Worm (Caenorhabditis elegans) whole organism, L2 larva: ENCODE data around the gene dpf-4.

Experiments used
- C34F6.9 ChIP-seq: fragments of 150-350 bp; optimal IDR thresholded peaks from 2 replicates; lab custom pipeline; 2014; ENCODE audit warnings: missing biosample characterization, missing genetic modification characterization
- F13H6.1 ChIP-seq: sonication (generic microtip); optimal IDR thresholded peaks from 2 replicates; lab custom pipeline; 2016; ENCODE audit warnings: missing genetic modification characterization, missing compliant biosample characterization
- Y55F3AM.14 ChIP-seq: fragments of 200-800 bp; sonication (Bioruptor generic); optimal IDR thresholded peaks from 2 replicates; lab custom pipeline; 2018; ENCODE audit warnings: mild to moderate bottlenecking, missing genetic modification characterization, missing compliant biosample characterization
- ZK546.5 ChIP-seq: sonication (generic microtip); optimal IDR thresholded peaks from 2 replicates; lab custom pipeline; 2017; ENCODE audit warnings: missing biosample characterization, missing genetic modification characterization
- ama-1 ChIP-seq: fragments of 150-350 bp; optimal IDR thresholded peaks from 2 replicates; lab custom pipeline; 2018; ENCODE audit warnings: inconsistent platforms
- blmp-1 ChIP-seq: sonication (generic microtip); optimal IDR thresholded peaks from 2 replicates; lab custom pipeline; 2017; ENCODE audit warnings: missing genetic modification characterization, mild to moderate bottlenecking, missing compliant biosample characterization, antibody characterized with exemption, moderate library complexity; ENCODE audit not compliant: insufficient read depth
- crh-2 ChIP-seq: sonication (generic microtip); optimal IDR thresholded peaks from 2 replicates; lab custom pipeline; 2017; ENCODE audit warnings: missing biosample characterization, missing genetic modification characterization
- egl-27 ChIP-seq: sonication (generic microtip); optimal IDR thresholded peaks from 3 replicates; lab custom pipeline; 2017; ENCODE audit warnings: missing biosample characterization, missing genetic modification reagents, missing genetic modification characterization
- elt-1 ChIP-seq: fragments of 150-350 bp; optimal IDR thresholded peaks from 2 replicates; lab custom pipeline; 2014; ENCODE audit warnings: missing biosample characterization, missing genetic modification characterization
- elt-3 ChIP-seq: sonication (generic microtip); optimal IDR thresholded peaks from 2 replicates; lab custom pipeline; 2017; ENCODE audit warnings: missing biosample characterization, missing genetic modification characterization
- fos-1 ChIP-seq: fragments of 150-350 bp; optimal IDR thresholded peaks from 2 replicates; lab custom pipeline; 2014; ENCODE audit warnings: missing biosample characterization, missing genetic modification characterization
- gmeb-1 ChIP-seq: fragments of 150-350 bp; optimal IDR thresholded peaks from 2 replicates; lab custom pipeline; 2014; ENCODE audit warnings: missing biosample characterization, missing genetic modification characterization
- lin-11 ChIP-seq: fragments of 150-350 bp; sonication (generic microtip); optimal IDR thresholded peaks from 2 replicates; lab custom pipeline; 2014; ENCODE audit warnings: missing biosample characterization, missing genetic modification characterization, inconsistent platforms, mixed read lengths
- lin-39 ChIP-seq: fragments of 150-350 bp; optimal IDR thresholded peaks from 2 replicates; lab custom pipeline; 2014; ENCODE audit warnings: missing biosample characterization, missing genetic modification reagents, missing genetic modification characterization
- lsy-2 ChIP-seq, 2 experiments: fragments of 150-350 bp in 1 of 2; sonication (generic microtip) in 1 of 2; optimal IDR thresholded peaks; 2 replicates each; lab custom pipeline; 2014 to 2017; ENCODE audit warnings: missing biosample characterization in 2 of 2, missing genetic modification characterization in 2 of 2
- mbf-1 ChIP-seq: sonication (generic microtip); optimal IDR thresholded peaks from 2 replicates; lab custom pipeline; 2017; ENCODE audit warnings: missing biosample characterization, missing genetic modification characterization
- mdl-1 ChIP-seq, 2 experiments: fragments of 150-350 bp in 1 of 2; sonication (generic microtip) in 1 of 2; optimal IDR thresholded peaks; 2 replicates each; lab custom pipeline; 2017; ENCODE audit warnings: missing biosample characterization in 2 of 2, missing genetic modification characterization in 2 of 2
- nhr-10 ChIP-seq: sonication (generic microtip); optimal IDR thresholded peaks from 2 replicates; lab custom pipeline; 2017; ENCODE audit warnings: missing biosample characterization, missing genetic modification characterization
- nhr-12 ChIP-seq: fragments of 150-350 bp; optimal IDR thresholded peaks from 2 replicates; lab custom pipeline; 2014; ENCODE audit warnings: missing biosample characterization, missing genetic modification characterization
- nhr-129 ChIP-seq: fragments of 150-350 bp; optimal IDR thresholded peaks from 2 replicates; lab custom pipeline; 2014; ENCODE audit warnings: missing biosample characterization, missing genetic modification characterization
- nhr-21 ChIP-seq: fragments of 150-350 bp; optimal IDR thresholded peaks from 2 replicates; lab custom pipeline; 2014; ENCODE audit warnings: missing biosample characterization, missing genetic modification characterization
- nhr-237 ChIP-seq: fragments of 150-350 bp; optimal IDR thresholded peaks from 2 replicates; lab custom pipeline; 2014; ENCODE audit warnings: missing biosample characterization, missing genetic modification characterization
- nhr-25 ChIP-seq: fragments of 150-350 bp; sonication (generic microtip); optimal IDR thresholded peaks from 3 replicates; lab custom pipeline; 2014; ENCODE audit warnings: missing biosample characterization, missing genetic modification characterization
- nhr-77 ChIP-seq: fragments of 150-350 bp; optimal IDR thresholded peaks from 2 replicates; lab custom pipeline; 2014; ENCODE audit warnings: missing biosample characterization, missing genetic modification characterization
- skn-1 ChIP-seq: sonication (generic microtip); optimal IDR thresholded peaks from 2 replicates; lab custom pipeline; 2017; ENCODE audit warnings: missing biosample characterization, missing genetic modification characterization
- sma-3 ChIP-seq: sonication (generic microtip); optimal IDR thresholded peaks from 2 replicates; lab custom pipeline; 2016; ENCODE audit warnings: missing genetic modification reagents, missing genetic modification characterization, missing compliant biosample characterization
- snpc-4 ChIP-seq: fragments of 150-350 bp; optimal IDR thresholded peaks from 2 replicates; lab custom pipeline; 2014; ENCODE audit warnings: missing biosample characterization, missing genetic modification characterization
- unc-55 ChIP-seq: fragments of 150-350 bp; sonication (generic microtip); optimal IDR thresholded peaks from 3 replicates; lab custom pipeline; 2014; ENCODE audit warnings: missing biosample characterization, missing genetic modification reagents, missing genetic modification characterization
- unc-62 ChIP-seq: fragments of 150-350 bp; optimal IDR thresholded peaks from 2 replicates; lab custom pipeline; 2014; ENCODE audit warnings: missing biosample characterization, missing genetic modification reagents, missing genetic modification characterization
- zag-1 ChIP-seq: fragments of 150-350 bp; optimal IDR thresholded peaks from 2 replicates; lab custom pipeline; 2014; ENCODE audit warnings: missing biosample characterization, missing genetic modification characterization
- ztf-1 ChIP-seq: fragments of 200-800 bp; sonication (Bioruptor generic); conservative IDR thresholded peaks from 2 replicates; pipeline ENCODE4 v1.3.6; 2022; ENCODE audit warnings: missing genetic modification characterization, missing compliant biosample characterization
- ztf-11 ChIP-seq: sonication (generic microtip); optimal IDR thresholded peaks from 2 replicates; lab custom pipeline; 2017; ENCODE audit warnings: missing biosample characterization, missing genetic modification characterization

Gene dpf-4

DNA sequence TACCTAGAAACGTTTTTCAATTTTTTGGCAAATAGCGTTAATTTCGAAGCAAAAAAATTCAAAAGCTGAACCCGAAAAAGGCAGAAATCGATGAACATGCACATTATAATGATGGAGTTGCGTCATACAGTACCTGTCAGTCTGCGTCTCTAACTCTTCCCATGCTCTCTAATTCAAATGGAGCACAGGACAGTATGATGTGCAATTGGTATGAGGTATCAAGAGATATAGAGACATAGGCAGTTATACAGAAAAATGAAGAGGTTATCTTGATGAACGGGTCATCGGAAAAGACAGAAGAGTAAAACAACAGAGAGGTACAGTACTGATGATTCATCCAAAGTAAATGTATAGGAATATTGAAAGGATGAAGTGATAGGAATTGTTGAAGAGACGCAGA is 41.6 kb downstream of the dpf-4 start:
- TF ChIP-seq fos-1 (tag; lab: Kevin White, UChicago) (peak; percentile 69), sma-3 (GFP tag; lab: Kevin White, UChicago) (no peak), nhr-129 (tag; lab: Kevin White, UChicago) (peak; percentile 77)

DNA sequence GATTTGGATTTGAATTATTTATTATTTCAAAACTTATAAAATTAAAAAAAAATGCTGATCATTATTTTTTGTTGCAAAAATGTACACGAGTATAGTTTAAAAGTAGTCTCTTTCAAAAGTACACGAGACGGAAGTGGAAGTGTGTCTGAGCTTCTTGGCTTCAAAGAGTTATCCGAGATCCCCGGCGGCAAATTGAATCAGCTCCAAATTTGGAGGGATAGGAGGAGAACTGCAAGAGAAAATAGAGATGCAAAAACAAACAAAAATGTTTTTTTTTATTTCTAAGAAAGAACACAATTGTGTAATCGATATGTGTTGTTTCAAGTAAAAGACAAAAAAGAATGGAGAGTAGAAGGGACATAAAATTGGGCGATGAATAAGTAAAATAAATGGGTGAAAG is 43.5 kb downstream of the dpf-4 start:
- TF ChIP-seq nhr-129 (tag; lab: Kevin White, UChicago), result no peak
- no peak for TF ChIP-seq C34F6.9 (tag; lab: Kevin White, UChicago)
- TF ChIP-seq nhr-237 (tag; lab: Kevin White, UChicago), result no peak
- no peak for TF ChIP-seq Y55F3AM.14 (GFP tag; lab: Kevin White, UChicago)
- no peak for TF ChIP-seq sma-3 (GFP tag; lab: Kevin White, UChicago)
- TF ChIP-seq nhr-12 (tag; lab: Kevin White, UChicago), result no peak
- TF ChIP-seq nhr-25, result no peak
- TF ChIP-seq egl-27 (tag; lab: Kevin White, UChicago), result no peak
- TF ChIP-seq lin-39 (tag; lab: Kevin White, UChicago), result no peak
- TF ChIP-seq fos-1 (tag; lab: Kevin White, UChicago), result no peak
- no peak for TF ChIP-seq nhr-21 (tag; lab: Kevin White, UChicago)
- no peak for TF ChIP-seq elt-3 (tag; lab: Kevin White, UChicago)
- no peak for TF ChIP-seq ztf-1 (GFP tag; lab: Robert Waterston, UW)
- no peak for TF ChIP-seq skn-1
- TF ChIP-seq ztf-11 (tag; lab: Kevin White, UChicago), result no peak

DNA sequence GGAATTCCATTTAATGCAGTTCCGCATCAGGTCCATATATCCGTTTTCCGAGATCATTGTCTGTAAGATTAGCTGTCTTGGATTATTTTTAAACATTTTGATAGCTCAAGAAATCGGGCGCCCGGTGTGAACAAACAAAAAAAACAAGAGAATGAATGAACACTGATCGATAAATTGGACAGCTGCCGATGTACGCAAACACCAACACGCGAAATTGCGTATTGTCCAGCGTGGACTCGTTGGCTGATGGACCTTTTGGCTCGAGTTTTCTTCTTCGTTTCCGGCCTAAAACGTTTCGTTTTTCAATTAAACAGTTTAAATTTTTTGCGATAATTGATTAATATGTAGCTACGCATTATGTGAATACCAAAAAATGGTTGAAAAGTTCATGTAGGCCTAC is 47.0 kb downstream of the dpf-4 start, which contains the start of gene dpff-1:
Gene dpff-1 (minus strand): TSS at position 288 of the 400 bp plus-strand sequence.
- TF ChIP-seq crh-2 (tag; lab: Kevin White, UChicago) (peak; percentile 3), unc-62 (GFP tag; lab: Kevin White, UChicago) (no peak), fos-1 (tag; lab: Kevin White, UChicago) (no peak), ztf-11 (tag; lab: Kevin White, UChicago) (no peak), unc-55 (GFP tag; lab: Kevin White, UChicago) (peak; percentile 39), gmeb-1 (tag; lab: Kevin White, UChicago) (peak; percentile 5), lsy-2 (tag; optimal IDR thresholded peaks at IDR 0.05; lab: Kevin White, UChicago) (peak in 1 of 2 experiments; percentile 44), F13H6.1 (tag; lab: Kevin White, UChicago) (peak; percentile 34), ama-1 (lab: Kevin White, UChicago) (peak; percentile 21), ZK546.5 (tag; lab: Kevin White, UChicago) (no peak), blmp-1 (no peak), C34F6.9 (tag; lab: Kevin White, UChicago) (peak; percentile 37), nhr-129 (tag; lab: Kevin White, UChicago) (peak; percentile 39), nhr-77 (no peak)

DNA sequence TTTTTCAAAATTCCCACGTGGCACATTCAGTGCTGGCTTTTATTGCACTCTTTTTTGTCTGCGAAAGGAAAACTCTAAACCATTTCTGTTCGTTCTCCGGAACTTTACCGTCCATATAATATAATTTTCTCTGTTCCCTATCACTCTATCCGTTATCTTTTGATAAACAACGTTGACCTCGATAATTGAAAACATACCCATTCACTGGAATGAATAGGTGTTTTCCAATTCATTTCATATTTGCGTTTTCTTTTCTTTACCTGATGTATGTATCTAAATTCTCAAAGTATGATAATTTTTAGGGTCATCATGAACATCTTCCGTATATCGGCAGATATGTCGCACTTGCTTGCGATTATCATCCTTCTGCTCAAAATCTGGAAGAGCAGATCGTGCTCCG is 47.6 kb downstream of the dpf-4 start, which contains the start of gene erd-2.2:
Gene erd-2.2 (plus strand): TSS at position 301 of the 400 bp plus-strand sequence.
- TF ChIP-seq elt-1 (tag; lab: Kevin White, UChicago), result no peak
- no peak for TF ChIP-seq nhr-237 (tag; lab: Kevin White, UChicago)
- TF ChIP-seq nhr-129 (tag; lab: Kevin White, UChicago), result no peak
- TF ChIP-seq fos-1 (tag; lab: Kevin White, UChicago), result no peak
- TF ChIP-seq mbf-1 (tag; lab: Kevin White, UChicago), result no peak
- TF ChIP-seq unc-55 (GFP tag; lab: Kevin White, UChicago), result no peak
- TF ChIP-seq Y55F3AM.14 (GFP tag; lab: Kevin White, UChicago), result no peak
- TF ChIP-seq F13H6.1 (tag; lab: Kevin White, UChicago), result no peak
- no peak for TF ChIP-seq ztf-11 (tag; lab: Kevin White, UChicago)
- no peak for TF ChIP-seq zag-1 (tag; lab: Kevin White, UChicago)

DNA sequence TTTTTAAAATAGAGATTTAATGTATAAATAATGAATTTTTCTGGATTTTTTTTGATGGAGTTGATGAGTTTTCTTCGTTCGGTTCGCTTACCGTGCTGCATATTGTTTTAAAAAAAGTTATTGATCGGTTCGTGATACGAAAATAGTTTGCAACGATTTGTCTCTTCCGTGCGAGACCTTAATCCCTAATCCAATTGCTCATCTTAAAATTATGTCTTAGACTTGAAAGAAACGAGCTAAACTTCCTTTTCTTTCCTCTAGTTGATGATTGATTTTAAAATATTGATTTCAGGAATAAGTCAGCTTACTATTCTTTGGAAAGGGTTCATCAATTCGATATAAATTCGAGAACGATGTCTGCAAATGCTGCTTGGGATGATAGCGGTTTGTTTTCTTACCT is 49.3 kb downstream of the dpf-4 start, which contains the start of gene C28H8.3:
Gene C28H8.3 (plus strand): TSS at position 293 of the 400 bp plus-strand sequence.
- TF ChIP-seq lin-11 (tag; lab: Kevin White, UChicago) (no peak), snpc-4 (tag; lab: Kevin White, UChicago) (no peak), egl-27 (tag; lab: Kevin White, UChicago) (no peak), crh-2 (tag; lab: Kevin White, UChicago) (no peak), nhr-10 (tag; lab: Kevin White, UChicago) (no peak), lsy-2 (tag; optimal IDR thresholded peaks at IDR 0.05; lab: Kevin White, UChicago) (no peak), gmeb-1 (tag; lab: Kevin White, UChicago) (no peak), C34F6.9 (tag; lab: Kevin White, UChicago) (no peak), Y55F3AM.14 (GFP tag; lab: Kevin White, UChicago) (no peak), mdl-1 (tag; optimal IDR thresholded peaks at IDR 0.05; lab: Kevin White, UChicago) (no peak), nhr-21 (tag; lab: Kevin White, UChicago) (no peak)
